Worm (Caenorhabditis elegans) whole organism, late embryonic: ENCODE data around the gene glb-5.

ENCODE experiments used
- C38D4.7 ChIP-seq: fragments of 200-800 bp; sonication (Bioruptor generic); optimal IDR thresholded peaks from 2 replicates; lab custom pipeline; 2018; ENCODE audit warnings: mild to moderate bottlenecking, missing genetic modification characterization, moderate library complexity, missing compliant biosample characterization
- K02D7.2 ChIP-seq: sonication (generic microtip); optimal IDR thresholded peaks from 2 replicates; lab custom pipeline; 2017; ENCODE audit warnings: mild to moderate bottlenecking, missing genetic modification characterization, missing compliant biosample characterization
- K09A11.1 ChIP-seq: sonication (generic microtip); optimal IDR thresholded peaks from 2 replicates; lab custom pipeline; 2017; ENCODE audit warnings: antibody characterized with exemption, mild to moderate bottlenecking, missing genetic modification characterization, missing compliant biosample characterization; ENCODE audit not compliant: insufficient read depth
- T23F11.4 ChIP-seq: fragments of 200-800 bp; sonication (Bioruptor generic); optimal IDR thresholded peaks from 2 replicates; lab custom pipeline; 2018; ENCODE audit warnings: mild to moderate bottlenecking, missing genetic modification characterization, missing compliant biosample characterization
- Y22D7AL.16 ChIP-seq: sonication (generic microtip); optimal IDR thresholded peaks from 2 replicates; lab custom pipeline; 2016; ENCODE audit warnings: missing genetic modification characterization, missing compliant biosample characterization
- ahr-1 ChIP-seq: sonication (generic microtip); optimal IDR thresholded peaks from 2 replicates; lab custom pipeline; 2016; ENCODE audit warnings: missing genetic modification characterization, missing compliant biosample characterization
- ama-1 ChIP-seq: fragments of 150-350 bp; optimal IDR thresholded peaks from 2 replicates; lab custom pipeline; 2014
- ceh-14 ChIP-seq: sonication (generic microtip); optimal IDR thresholded peaks from 2 replicates; lab custom pipeline; 2016; ENCODE audit warnings: missing genotype, missing genetic modification characterization, missing compliant biosample characterization
- ceh-18 ChIP-seq: sonication (generic microtip); optimal IDR thresholded peaks from 2 replicates; lab custom pipeline; 2016; ENCODE audit warnings: missing genetic modification characterization, missing compliant biosample characterization
- ceh-19 ChIP-seq: fragments of 200-800 bp; sonication (Bioruptor generic); optimal IDR thresholded peaks from 2 replicates; lab custom pipeline; 2018; ENCODE audit warnings: mild to moderate bottlenecking, missing genetic modification characterization, missing compliant biosample characterization
- ceh-24 ChIP-seq: sonication (generic microtip); optimal IDR thresholded peaks from 2 replicates; lab custom pipeline; 2016; ENCODE audit warnings: mild to moderate bottlenecking, missing genetic modification characterization, missing compliant biosample characterization
- ceh-30 ChIP-seq: fragments of 150-350 bp; optimal IDR thresholded peaks from 2 replicates; lab custom pipeline; 2014; ENCODE audit warnings: missing biosample characterization, missing genetic modification characterization
- ceh-31 ChIP-seq: sonication (generic microtip); optimal IDR thresholded peaks from 2 replicates; lab custom pipeline; 2016; ENCODE audit warnings: missing genetic modification characterization, missing compliant biosample characterization
- ceh-34 ChIP-seq: sonication (generic microtip); optimal IDR thresholded peaks from 2 replicates; lab custom pipeline; 2016; ENCODE audit warnings: mild to moderate bottlenecking, missing genetic modification characterization, missing compliant biosample characterization
- ceh-45 ChIP-seq: fragments of 200-800 bp; sonication (Bioruptor generic); IDR thresholded peaks from 2 replicates; pipeline ENCODE4 v1.3.6; 2022; ENCODE audit warnings: missing genetic modification reagents, missing genetic modification characterization, missing compliant biosample characterization
- ceh-48 ChIP-seq: sonication (generic microtip); optimal IDR thresholded peaks from 2 replicates; lab custom pipeline; 2016; ENCODE audit warnings: missing genetic modification characterization, inconsistent platforms, missing compliant biosample characterization
- ceh-6 ChIP-seq: fragments of 200-800 bp; sonication (Bioruptor generic); optimal IDR thresholded peaks from 2 replicates; lab custom pipeline; 2018; ENCODE audit warnings: mild to moderate bottlenecking, missing genetic modification characterization, missing compliant biosample characterization
- dmd-4 ChIP-seq: sonication (generic microtip); optimal IDR thresholded peaks from 2 replicates; lab custom pipeline; 2016; ENCODE audit warnings: borderline replicate concordance, missing genetic modification characterization, missing compliant biosample characterization
- dve-1 ChIP-seq: sonication (generic microtip); optimal IDR thresholded peaks from 2 replicates; lab custom pipeline; 2017; ENCODE audit warnings: antibody characterized with exemption, mild to moderate bottlenecking, missing genetic modification characterization, missing compliant biosample characterization
- elt-2 ChIP-seq: sonication (generic microtip); optimal IDR thresholded peaks from 2 replicates; lab custom pipeline; 2016; ENCODE audit warnings: missing genetic modification reagents, missing genetic modification characterization, missing compliant biosample characterization
- gmeb-2 ChIP-seq: sonication (generic microtip); optimal IDR thresholded peaks from 2 replicates; lab custom pipeline; 2016; ENCODE audit warnings: missing genetic modification characterization, inconsistent platforms, missing compliant biosample characterization
- hlh-6 ChIP-seq: sonication (generic microtip); optimal IDR thresholded peaks from 2 replicates; lab custom pipeline; 2016; ENCODE audit warnings: missing genotype, missing genetic modification characterization, missing compliant biosample characterization
- lim-6 ChIP-seq: sonication (generic microtip); optimal IDR thresholded peaks from 2 replicates; lab custom pipeline; 2016; ENCODE audit warnings: missing genetic modification characterization, missing compliant biosample characterization
- lin-11 ChIP-seq: fragments of 200-800 bp; sonication (Bioruptor generic); optimal IDR thresholded peaks from 2 replicates; lab custom pipeline; 2018; ENCODE audit warnings: mild to moderate bottlenecking, missing genetic modification characterization, missing compliant biosample characterization
- madf-2 ChIP-seq: sonication (generic microtip); optimal IDR thresholded peaks from 2 replicates; lab custom pipeline; 2017; ENCODE audit warnings: missing genetic modification characterization, missing compliant biosample characterization
- mec-3 ChIP-seq: sonication (generic microtip); optimal IDR thresholded peaks from 2 replicates; lab custom pipeline; 2016; ENCODE audit warnings: borderline replicate concordance, missing genetic modification characterization, missing compliant biosample characterization
- nhr-232 ChIP-seq: sonication (generic microtip); optimal IDR thresholded peaks from 2 replicates; lab custom pipeline; 2016; ENCODE audit warnings: missing genetic modification characterization, missing compliant biosample characterization
- pag-3 ChIP-seq: sonication (generic microtip); optimal IDR thresholded peaks from 2 replicates; lab custom pipeline; 2016; ENCODE audit warnings: missing compliant biosample characterization, missing genetic modification characterization, borderline replicate concordance
- pha-2 ChIP-seq: sonication (generic microtip); optimal IDR thresholded peaks from 2 replicates; lab custom pipeline; 2017; ENCODE audit warnings: mild to moderate bottlenecking, missing genetic modification characterization, missing compliant biosample characterization
- pqm-1 ChIP-seq: sonication (generic microtip); optimal IDR thresholded peaks from 2 replicates; lab custom pipeline; 2016; ENCODE audit warnings: missing genetic modification characterization, missing compliant biosample characterization
- pros-1 ChIP-seq: fragments of 150-350 bp; optimal IDR thresholded peaks from 2 replicates; lab custom pipeline; 2014; ENCODE audit warnings: missing biosample characterization, missing genetic modification reagents, missing genetic modification characterization
- ref-2 ChIP-seq: sonication (generic microtip); optimal IDR thresholded peaks from 2 replicates; lab custom pipeline; 2016; ENCODE audit warnings: missing genetic modification characterization, missing compliant biosample characterization
- sdc-2 ChIP-seq: sonication (generic microtip); optimal IDR thresholded peaks from 2 replicates; lab custom pipeline; 2016; ENCODE audit warnings: missing genotype, missing genetic modification characterization, missing compliant biosample characterization
- syd-9 ChIP-seq: sonication (generic microtip); optimal IDR thresholded peaks from 2 replicates; lab custom pipeline; 2016; ENCODE audit warnings: mild to moderate bottlenecking, missing genetic modification characterization, moderate library complexity, missing compliant biosample characterization
- tbx-2 ChIP-seq: sonication (generic microtip); optimal IDR thresholded peaks from 2 replicates; lab custom pipeline; 2016; ENCODE audit warnings: missing genetic modification characterization, missing compliant biosample characterization
- ttx-3 ChIP-seq: sonication (generic microtip); optimal IDR thresholded peaks from 2 replicates; lab custom pipeline; 2016; ENCODE audit warnings: missing genetic modification reagents, missing genetic modification characterization, missing compliant biosample characterization
- unc-3 ChIP-seq, 2 experiments: fragments of 200-800 bp in 1 of 2; sonication (Bioruptor generic) in 1 of 2; sonication (generic microtip) in 1 of 2; conservative IDR thresholded peaks in 1 of 2; optimal IDR thresholded peaks in 1 of 2; 2 replicates each; pipeline versions ENCODE4 v1.3.6 to Lab custom; 2016 to 2022; ENCODE audit warnings: missing compliant biosample characterization in 2 of 2, missing genetic modification characterization in 2 of 2, missing genetic modification reagents in 1 of 2
- unc-42 ChIP-seq: sonication (generic microtip); optimal IDR thresholded peaks from 2 replicates; lab custom pipeline; 2016; ENCODE audit warnings: missing genotype, missing genetic modification characterization, missing compliant biosample characterization
- unc-55 ChIP-seq: sonication (generic microtip); optimal IDR thresholded peaks from 2 replicates; lab custom pipeline; 2017; ENCODE audit warnings: missing biosample characterization, missing genetic modification reagents, missing genetic modification characterization
- zip-5 ChIP-seq: sonication (generic microtip); optimal IDR thresholded peaks from 2 replicates; lab custom pipeline; 2016; ENCODE audit warnings: missing genetic modification characterization, missing compliant biosample characterization

Gene glb-5

ce11 chrV:5558590-5558989 is at the start of gene glb-5:
TSS of gene glb-5 (plus strand) at chrV:5558890.
- no peak for TF ChIP-seq pha-2 (tag; lab: Kevin White, UChicago)
- no peak for TF ChIP-seq pag-3 (tag; lab: Kevin White, UChicago)
- TF ChIP-seq ceh-34 (tag; lab: Kevin White, UChicago) = no peak

ce11 chrV:5509134-5509533 is 49.6 kb upstream of the glb-5 start:
- TF ChIP-seq T23F11.4 (GFP tag; lab: Kevin White, UChicago) = no peak
- no peak for TF ChIP-seq ceh-30 (tag; lab: Kevin White, UChicago)
- TF ChIP-seq ceh-6 = no peak
- TF ChIP-seq unc-55 (GFP tag; lab: Kevin White, UChicago) = no peak
- TF ChIP-seq unc-3 (GFP tag; conservative IDR thresholded peaks at IDR 0.05; lab: Robert Waterston, UW) = no peak
- no peak for TF ChIP-seq unc-3 (tag; optimal IDR thresholded peaks at IDR 0.05; lab: Kevin White, UChicago)
- no peak for TF ChIP-seq hlh-6
- TF ChIP-seq ama-1 = no peak
- TF ChIP-seq, all 69 proteins: peak for 0

- TF ChIP-seq unc-42 (tag; lab: Kevin White, UChicago) (no peak), K02D7.2 (tag; lab: Kevin White, UChicago) (no peak), pqm-1 (tag; lab: Kevin White, UChicago) (no peak), ceh-45 (GFP tag; lab: Robert Waterston, UW) (no peak), lim-6 (no peak), ceh-19 (GFP tag; lab: Kevin White, UChicago) (no peak), unc-55 (GFP tag; lab: Kevin White, UChicago) (no peak), elt-2 (tag; lab: Kevin White, UChicago) (no peak), ceh-6 (no peak), ceh-18 (tag; lab: Kevin White, UChicago) (no peak), sdc-2 (tag; lab: Kevin White, UChicago) (no peak), syd-9 (no peak), zip-5 (tag; lab: Kevin White, UChicago) (no peak), nhr-232 (tag; lab: Kevin White, UChicago) (no peak), tbx-2 (tag; lab: Kevin White, UChicago) (no peak), unc-3 (GFP tag; conservative IDR thresholded peaks at IDR 0.05; lab: Robert Waterston, UW) (no peak), unc-3 (tag; optimal IDR thresholded peaks at IDR 0.05; lab: Kevin White, UChicago) (no peak)
- TF ChIP-seq, all 69 proteins: peak for 0
Measured at ce11 chrV:5509966-5510365, 48.7 kb upstream of the glb-5 start.

ce11 chrV:5511720-5512119 is 47.0 kb upstream of the glb-5 start:
- TF ChIP-seq pros-1 (tag; lab: Kevin White, UChicago) (no peak), lin-11 (no peak)

ce11 chrV:5512559-5512958 is 46.1 kb upstream of the glb-5 start:
- TF ChIP-seq tbx-2 (tag; lab: Kevin White, UChicago) (no peak), ceh-45 (GFP tag; lab: Robert Waterston, UW) (no peak), elt-2 (tag; lab: Kevin White, UChicago) (peak; percentile 15), pha-2 (tag; lab: Kevin White, UChicago) (no peak), ref-2 (tag; lab: Kevin White, UChicago) (no peak)

ce11 chrV:5513630-5514378 is 44.9 kb upstream of the glb-5 start, which contains the start of the genes hpo-15 and mms-19:
TSS of gene hpo-15 (minus strand) at chrV:5513830.
TSS of gene mms-19 (plus strand) at chrV:5514348.
- no peak for TF ChIP-seq K09A11.1 (tag; lab: Kevin White, UChicago)
- no peak for TF ChIP-seq ceh-48
- no peak for TF ChIP-seq ceh-6
- TF ChIP-seq ahr-1 (tag; lab: Kevin White, UChicago) = no peak
- no peak for TF ChIP-seq ceh-18 (tag; lab: Kevin White, UChicago)
- TF ChIP-seq K02D7.2 (tag; lab: Kevin White, UChicago) = no peak
- no peak for TF ChIP-seq ref-2 (tag; lab: Kevin White, UChicago)
- TF ChIP-seq ceh-31 (tag; lab: Kevin White, UChicago) = no peak
- no peak for TF ChIP-seq madf-2 (tag; lab: Kevin White, UChicago)
- no peak for TF ChIP-seq mec-3 (tag; lab: Kevin White, UChicago)
- no peak for TF ChIP-seq dmd-4
- TF ChIP-seq C38D4.7 = no peak
- no peak for TF ChIP-seq ceh-24
- TF ChIP-seq ttx-3 (tag; lab: Kevin White, UChicago) = no peak
- TF ChIP-seq gmeb-2 (tag; lab: Kevin White, UChicago) = no peak
- no peak for TF ChIP-seq dve-1 (tag; lab: Kevin White, UChicago)
- TF ChIP-seq Y22D7AL.16 (tag; lab: Kevin White, UChicago) = no peak
- no peak for TF ChIP-seq pros-1 (tag; lab: Kevin White, UChicago)
- no peak for TF ChIP-seq ceh-14 (tag; lab: Kevin White, UChicago)
- TF ChIP-seq, all 69 proteins: peak for 0
